Worm (Caenorhabditis elegans): ENCODE measurements around the gene his-2.

Gene his-2

ce11 chrV:16045837-16046236, 3.8 kb upstream of the his-2 start, which contains the start of gene T10C6.15:
Gene T10C6.15 (minus strand): TSS chrV:16045940.
- peak; percentile 18 for TF ChIP-seq madf-10 (tag; optimal IDR thresholded peaks at IDR 0.05)
- TF ChIP-seq pha-4 (tag; optimal IDR thresholded peaks at IDR 0.05): peak; percentile 70
- no peak for TF ChIP-seq F22D6.2 (tag; optimal IDR thresholded peaks at IDR 0.05)
- TF ChIP-seq F57C9.4 (tag; optimal IDR thresholded peaks at IDR 0.05): no peak
- TF ChIP-seq atf-7 (tag; optimal IDR thresholded peaks at IDR 0.05): peak; percentile 66
- no peak for TF ChIP-seq Y95B8A.8 (GFP tag; IDR thresholded peaks at IDR 0.05)
- peak; percentile 71 for TF ChIP-seq ztf-22 (GFP tag; optimal IDR thresholded peaks at IDR 0.05)
- no peak for TF ChIP-seq B0261.1 (tag; optimal IDR thresholded peaks at IDR 0.05)
- TF ChIP-seq tbp1 (GFP tag; optimal IDR thresholded peaks at IDR 0.05): peak; percentile 48
- peak; percentile 83 for TF ChIP-seq nhr-80 (tag; optimal IDR thresholded peaks at IDR 0.05)
- peak in 1 of 2 experiments; percentile 38 for TF ChIP-seq let-607 (tag; optimal IDR thresholded peaks at IDR 0.05)
- TF ChIP-seq nhr-120 (GFP tag; IDR thresholded peaks at IDR 0.05): no peak
- TF ChIP-seq snpc-1.3 (tag; optimal IDR thresholded peaks at IDR 0.05; ENCODE audit: insufficient read depth): no peak
- TF ChIP-seq B0336.3 (GFP tag; IDR thresholded peaks at IDR 0.05): 0 out of 2 replicates have a peak, but pooled peaks have one; percentile 56
- 0 out of 2 replicates have a peak, but pooled peaks have one; percentile 51 for TF ChIP-seq egl-44 (GFP tag; IDR thresholded peaks at IDR 0.05)
- no peak for TF ChIP-seq hrde-1 (tag; optimal IDR thresholded peaks at IDR 0.05; ENCODE audit: borderline replicate concordance)
- TF ChIP-seq mes-4 (tag; optimal IDR thresholded peaks at IDR 0.05): no peak
- no peak for TF ChIP-seq snpc-4 (GFP tag; optimal IDR thresholded peaks at IDR 0.05)
- peak in 1 of 4 experiments; percentile 9 for TF ChIP-seq snpc-4 (tag; optimal IDR thresholded peaks at IDR 0.05)

ce11 chrV:16043686-16044085, 1.6 kb upstream of the his-2 start:
- TF ChIP-seq ztf-18 (tag; optimal IDR thresholded peaks at IDR 0.05) (no peak), nhr-80 (tag; optimal IDR thresholded peaks at IDR 0.05) (peak; percentile 73)

- TF ChIP-seq ztf-25 (GFP tag; IDR thresholded peaks at IDR 0.05) (0 out of 2 replicates have a peak, but pooled peaks have one; percentile 7), Y56A3A.18 (GFP tag; IDR thresholded peaks at IDR 0.05) (0 out of 2 replicates have a peak, but pooled peaks have one; percentile 17), K12H6.12 (tag; optimal IDR thresholded peaks at IDR 0.05) (no peak), nhr-120 (GFP tag; IDR thresholded peaks at IDR 0.05) (0 out of 2 replicates have a peak, but pooled peaks have one; percentile 50)
Observed at ce11 chrV:16042743-16043014, 596 bp upstream of the his-2 start.

ce11 chrV:16041412-16041811, 671 bp downstream of the his-2 start:
- no peak for TF ChIP-seq ztf-25 (GFP tag; IDR thresholded peaks at IDR 0.05)
- no peak for TF ChIP-seq Y79H2A.3 (GFP tag; conservative IDR thresholded peaks at IDR 0.05)

ce11 chrV:16040848-16041247, 1.2 kb downstream of the his-2 start:
- peak; percentile 31; the same call in 1 of the 2 replicates for TF ChIP-seq ekl-4 (GFP tag; IDR thresholded peaks at IDR 0.05)

ce11 chrV:16040140-16040827, 1.8 kb downstream of the his-2 start, which contains the start of the genes his-4 and his-3:
Gene his-4 (minus strand): TSS chrV:16040515.
Gene his-3 (plus strand): TSS chrV:16040808.
- TF ChIP-seq hmg-1.2 (GFP tag; IDR thresholded peaks at IDR 0.05): peak; percentile 10; the same call in 1 of the 2 replicates
- TF ChIP-seq hsf-1 (GFP tag; IDR thresholded peaks at IDR 0.05): 0 out of 2 replicates have a peak, but pooled peaks have one; percentile 15
- peak; percentile 88; the same call in 1 of the 2 replicates for TF ChIP-seq F39B2.1 (GFP tag; IDR thresholded peaks at IDR 0.05)
- TF ChIP-seq pbrm-1 (GFP tag; IDR thresholded peaks at IDR 0.05): peak; percentile 31
- TF ChIP-seq nhr-80 (tag; optimal IDR thresholded peaks at IDR 0.05): peak; percentile 17
- TF ChIP-seq mcd-1 (GFP tag; IDR thresholded peaks at IDR 0.05): 0 out of 2 replicates have a peak, but pooled peaks have one; percentile 13
- TF ChIP-seq dox-1 (GFP tag; IDR thresholded peaks at IDR 0.05): 0 out of 2 replicates have a peak, but pooled peaks have one; percentile 15

Measured in whole organism, young adult.